Fruit fly (Drosophila melanogaster): ENCODE data around the gene CG43725.

Gene CG43725

dm6 chr2L:11100516-11101061, 25.3 kb downstream of the CG43725 start, which contains the start of gene Ge-1 (continued):
- TF ChIP-seq Deaf1 (tag; optimal IDR thresholded peaks at IDR 0.05) (no peak), CG12104 (GFP tag; optimal IDR thresholded peaks at IDR 0.05) (no peak), HHEX (GFP tag; optimal IDR thresholded peaks at IDR 0.05) (no peak), sob (GFP tag; IDR thresholded peaks at IDR 0.05) (no peak), ash1 (GFP tag; optimal IDR thresholded peaks at IDR 0.05) (no peak), MTF-1 (GFP tag; optimal IDR thresholded peaks at IDR 0.05; ENCODE audit: borderline replicate concordance) (no peak), MBD-R2 (GFP tag; IDR thresholded peaks at IDR 0.05) (peak; percentile 82), wdn (GFP tag; IDR thresholded peaks at IDR 0.05) (no peak), nerfin-2 (GFP tag; IDR thresholded peaks at IDR 0.05; ENCODE audit: partially characterized antibody) (peak; percentile 40; the same call in 1 of the 2 replicates), grau (tag; optimal IDR thresholded peaks at IDR 0.05) (no peak), tna (GFP tag; IDR thresholded peaks at IDR 0.05; ENCODE audit: partially characterized antibody) (0 out of 2 replicates have a peak, but pooled peaks have one; percentile 20), Bdp1 (GFP tag; optimal IDR thresholded peaks at IDR 0.05) (no peak), CG17829 (tag; optimal IDR thresholded peaks at IDR 0.05) (peak; percentile 25), D19A (tag; optimal IDR thresholded peaks at IDR 0.05) (no peak), Ets65A (GFP tag) (peak; percentile 72), zen2 (GFP tag; IDR thresholded peaks at IDR 0.05; ENCODE audit: partially characterized antibody) (no peak; the same call in 2 of the 3 replicates), vvl (GFP tag; IDR thresholded peaks at IDR 0.05) (no peak), B-H1 (GFP tag; IDR thresholded peaks at IDR 0.05) (no peak), bsh (GFP tag; optimal IDR thresholded peaks at IDR 0.05) (no peak), CG6791 (GFP tag; IDR thresholded peaks at IDR 0.05; ENCODE audit: partially characterized antibody) (peak; percentile 48; the same call in 1 of the 3 replicates), unpg (GFP tag; optimal IDR thresholded peaks at IDR 0.05) (no peak), stwl (tag; optimal IDR thresholded peaks at IDR 0.05) (peak; percentile 45), CG10462 (GFP tag; optimal IDR thresholded peaks at IDR 0.05) (no peak), so (GFP tag; IDR thresholded peaks at IDR 0.05) (no peak), CG8089 (GFP tag; optimal IDR thresholded peaks at IDR 0.05) (no peak), gem (tag; optimal IDR thresholded peaks at IDR 0.05) (no peak)

dm6 chr2L:11105320-11105719, 30.0 kb downstream of the CG43725 start:
- TF ChIP-seq ken (GFP tag; IDR thresholded peaks at IDR 0.05) (no peak), Med (GFP tag) (peak; percentile 61), prd (optimal IDR thresholded peaks at IDR 0.05) (peak in 1 of 2 experiments; percentile 12), prd (GFP tag; IDR thresholded peaks at IDR 0.05) (no peak)

dm6 chr2L:11106562-11106962, 31.2 kb downstream of the CG43725 start, which contains the start of gene Reps:
TSS of gene Reps (minus strand) at chr2L:11106645.
- TF ChIP-seq Chrac-16 (GFP tag; optimal IDR thresholded peaks at IDR 0.05) = peak; percentile 99
- TF ChIP-seq sisA (GFP tag; IDR thresholded peaks at IDR 0.05) = peak; percentile 99
- peak; percentile 98 for TF ChIP-seq gsb-n (tag; optimal IDR thresholded peaks at IDR 0.05)
- TF ChIP-seq az2 (GFP tag; optimal IDR thresholded peaks at IDR 0.05) = peak; percentile 99
- no peak for TF ChIP-seq sc (optimal IDR thresholded peaks at IDR 0.05)
- peak; percentile 99 for TF ChIP-seq sc (GFP tag; optimal IDR thresholded peaks at IDR 0.05)
- TF ChIP-seq usp (GFP tag; optimal IDR thresholded peaks at IDR 0.05) = no peak
- TF ChIP-seq Jarid2 (GFP tag; optimal IDR thresholded peaks at IDR 0.05) = peak; percentile 90
- peak; percentile 98 for TF ChIP-seq pnt (GFP tag; optimal IDR thresholded peaks at IDR 0.05)
- peak; percentile 98 for TF ChIP-seq CG17359 (tag; optimal IDR thresholded peaks at IDR 0.05)
- TF ChIP-seq HmgZ (tag; optimal IDR thresholded peaks at IDR 0.05) = peak; percentile 99
- peak; percentile 82 for TF ChIP-seq CG7745 (tag; optimal IDR thresholded peaks at IDR 0.05)
- peak; percentile 97 for TF ChIP-seq Dek (tag; optimal IDR thresholded peaks at IDR 0.05)
- TF ChIP-seq ci (GFP tag; IDR thresholded peaks at IDR 0.05) = peak; percentile 99
- TF ChIP-seq tap (tag; optimal IDR thresholded peaks at IDR 0.05) = peak; percentile 97
- peak; percentile 98 for TF ChIP-seq al (GFP tag; IDR thresholded peaks at IDR 0.05)
- TF ChIP-seq nom (GFP tag; optimal IDR thresholded peaks at IDR 0.05) = peak; percentile 95
- peak; percentile 60; the same call in 2 of the 3 replicates for TF ChIP-seq CG7963 (GFP tag; IDR thresholded peaks at IDR 0.05; ENCODE audit: partially characterized antibody)
- TF ChIP-seq gem (tag; optimal IDR thresholded peaks at IDR 0.05) = peak; percentile 99
- TF ChIP-seq chm (GFP tag; IDR thresholded peaks at IDR 0.05) = peak; percentile 98
